Fruit fly (Drosophila melanogaster): Measurements from ENCODE around the gene Usp30.

dm6 chrX:5844980-5845379 lies 34.6 kb downstream of the Usp30 start, which contains the start of gene CG12729:
- TF ChIP-seq Crg-1 (GFP tag; optimal IDR thresholded peaks at IDR 0.05) (no peak), kay (GFP tag; ENCODE audit: borderline replicate concordance) (no peak), ovo (GFP tag; optimal IDR thresholded peaks at IDR 0.05) (no peak), pad (GFP tag; optimal IDR thresholded peaks at IDR 0.05) (no peak), CG7101 (tag; optimal IDR thresholded peaks at IDR 0.05) (no peak), CG12768 (GFP tag; optimal IDR thresholded peaks at IDR 0.05) (no peak), bab1 (GFP tag; optimal IDR thresholded peaks at IDR 0.05) (no peak), cnc (optimal IDR thresholded peaks at IDR 0.05) (no peak)

All from whole organism, adult.